Worm (Caenorhabditis elegans): ENCODE measurements around the gene srh-37.

srh-37 gene

DNA sequence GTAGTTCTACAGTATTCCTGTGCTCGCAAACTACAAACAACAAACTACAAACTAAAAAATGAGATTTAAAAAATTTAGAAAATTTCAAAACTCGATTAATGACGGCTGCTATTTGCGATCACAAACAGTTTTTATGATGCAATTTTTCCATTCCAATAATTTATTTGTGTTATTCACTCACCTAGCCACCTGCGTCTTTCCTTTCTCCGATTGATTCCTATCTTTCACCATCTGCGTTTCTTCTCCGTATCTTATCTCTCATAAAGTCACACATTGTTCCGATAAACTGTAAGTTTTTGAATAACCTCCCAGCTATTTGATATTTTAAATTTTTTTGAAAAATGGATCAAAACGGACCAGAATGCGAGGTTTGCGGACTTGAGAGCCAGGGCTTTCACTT lies 21.9 kb upstream of the srh-37 start, which contains the start of gene nhr-132:
Gene nhr-132, plus strand, starts transcription at position 271 of the 400 bp plus-strand sequence.
- peak; percentile 25 for TF ChIP-seq mes-2 (tag; optimal IDR thresholded peaks at IDR 0.05; ENCODE audit: poor library complexity, severe bottlenecking)
- TF ChIP-seq zip-2 (tag; optimal IDR thresholded peaks at IDR 0.05): peak; percentile 0
- peak; percentile 74 for TF ChIP-seq dve-1 (tag; optimal IDR thresholded peaks at IDR 0.05; ENCODE audit: insufficient read depth)
- 0 out of 2 replicates have a peak, but pooled peaks have one; percentile 8 for TF ChIP-seq lin-1 (GFP tag; IDR thresholded peaks at IDR 0.05)
- TF ChIP-seq lin-13 (GFP tag; optimal IDR thresholded peaks at IDR 0.05): no peak
- peak; percentile 77 for TF ChIP-seq nhr-28 (tag; optimal IDR thresholded peaks at IDR 0.05)
- peak; percentile 70 for TF ChIP-seq php-3 (GFP tag; IDR thresholded peaks at IDR 0.05)
- TF ChIP-seq pha-4 (GFP tag; IDR thresholded peaks at IDR 0.05): no peak
- no peak for TF ChIP-seq pha-4 (tag; optimal IDR thresholded peaks at IDR 0.05)
- TF ChIP-seq ztf-7 (tag; optimal IDR thresholded peaks at IDR 0.05): peak; percentile 43
- TF ChIP-seq lsy-2 (tag; optimal IDR thresholded peaks at IDR 0.05): peak in 1 of 2 experiments; percentile 55
- peak; percentile 67 for TF ChIP-seq hlh-11 (tag; optimal IDR thresholded peaks at IDR 0.05)
- TF ChIP-seq jun-1 (tag; optimal IDR thresholded peaks at IDR 0.05): no peak
- peak; percentile 8 for TF ChIP-seq nhr-77 (tag; optimal IDR thresholded peaks at IDR 0.05)
- peak; percentile 64 for TF ChIP-seq nhr-102 (tag; optimal IDR thresholded peaks at IDR 0.05)
- TF ChIP-seq dmd-6 (GFP tag; IDR thresholded peaks at IDR 0.05): peak; percentile 61
- no peak for TF ChIP-seq ces-1 (GFP tag; optimal IDR thresholded peaks at IDR 0.05)
- no peak for TF ChIP-seq ceh-44 (GFP tag; IDR thresholded peaks at IDR 0.05)
- no peak for TF ChIP-seq nhr-42 (GFP tag; IDR thresholded peaks at IDR 0.05)
- peak in 1 of 2 experiments; percentile 25 for TF ChIP-seq mdl-1 (tag; optimal IDR thresholded peaks at IDR 0.05)
- no peak for TF ChIP-seq daf-16 (GFP tag; optimal IDR thresholded peaks at IDR 0.05)
- TF ChIP-seq daf-16 (tag; optimal IDR thresholded peaks at IDR 0.05): peak; percentile 80
- no peak for TF ChIP-seq zfp-2 (tag; optimal IDR thresholded peaks at IDR 0.05)
- TF ChIP-seq duxl-1 (tag; optimal IDR thresholded peaks at IDR 0.05; ENCODE audit: poor library complexity): peak; percentile 34
- no peak for TF ChIP-seq dmd-9 (GFP tag; IDR thresholded peaks at IDR 0.05)
- TF ChIP-seq hlh-30 (tag; optimal IDR thresholded peaks at IDR 0.05; ENCODE audit: insufficient read depth): peak; percentile 43
- TF ChIP-seq mxl-2 (GFP tag; conservative IDR thresholded peaks at IDR 0.05): no peak
- TF ChIP-seq mep-1 (tag; optimal IDR thresholded peaks at IDR 0.05): peak; percentile 23
- no peak for TF ChIP-seq F26F4.8 (GFP tag; conservative IDR thresholded peaks at IDR 0.05)
- TF ChIP-seq unc-39 (tag; optimal IDR thresholded peaks at IDR 0.05): no peak
- no peak for TF ChIP-seq nhr-237 (tag; optimal IDR thresholded peaks at IDR 0.05)
- no peak for TF ChIP-seq nhr-10 (tag; optimal IDR thresholded peaks at IDR 0.05)

DNA sequence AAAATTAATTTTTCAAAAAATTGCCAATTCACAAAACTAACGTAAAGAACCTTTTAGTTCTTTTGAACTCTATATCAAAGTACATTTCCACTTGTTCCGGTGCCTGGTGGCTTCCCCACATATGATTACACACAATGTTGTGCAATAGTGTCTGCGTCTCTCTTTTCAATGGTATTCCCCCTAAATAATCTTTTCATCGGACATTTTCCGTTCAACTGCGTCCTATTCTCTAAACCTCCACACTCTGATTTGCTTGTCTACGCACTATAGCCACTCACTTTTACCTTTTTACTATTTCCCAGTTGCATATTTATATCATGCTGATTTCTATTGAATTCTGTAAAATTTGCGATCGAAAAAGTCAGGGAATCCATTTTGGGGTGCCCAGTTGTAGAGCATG lies 19.7 kb upstream of the srh-37 start, which contains the start of gene nhr-58:
Gene nhr-58, plus strand, starts transcription at position 214 of the 400 bp plus-strand sequence.
- TF ChIP-seq Y105C5A.15 (GFP tag; IDR thresholded peaks at IDR 0.05) (no peak), set-16 (GFP tag; IDR thresholded peaks at IDR 0.05) (no peak), F10B5.3 (tag; optimal IDR thresholded peaks at IDR 0.05) (no peak), F37D6.2 (tag; optimal IDR thresholded peaks at IDR 0.05) (no peak), nhr-77 (tag; optimal IDR thresholded peaks at IDR 0.05) (peak; percentile 92), egl-43 (GFP tag; IDR thresholded peaks at IDR 0.05) (no peak), Y48G9A.11 (GFP tag; IDR thresholded peaks at IDR 0.05) (no peak), nhr-48 (tag; optimal IDR thresholded peaks at IDR 0.05) (peak; percentile 94), mep-1 (tag; optimal IDR thresholded peaks at IDR 0.05) (no peak), hif-1 (tag; optimal IDR thresholded peaks at IDR 0.05) (peak in 1 of 2 experiments; percentile 42), lin-38 (GFP tag; IDR thresholded peaks at IDR 0.05) (no peak), T26A8.4 (GFP tag; IDR thresholded peaks at IDR 0.05) (no peak), saeg-2 (GFP tag; IDR thresholded peaks at IDR 0.05) (no peak), fos-1 (tag; optimal IDR thresholded peaks at IDR 0.05) (no peak), arid-1 (GFP tag; conservative IDR thresholded peaks at IDR 0.05) (no peak), daf-19 (GFP tag; conservative IDR thresholded peaks at IDR 0.05) (no peak), ctbp-1 (GFP tag; IDR thresholded peaks at IDR 0.05) (no peak), hmg-1.1 (GFP tag; IDR thresholded peaks at IDR 0.05) (0 out of 2 replicates have a peak, but pooled peaks have one; percentile 28), spr-1 (tag; optimal IDR thresholded peaks at IDR 0.05) (no peak), daf-12 (tag; optimal IDR thresholded peaks at IDR 0.05) (no peak), ceh-82 (tag; optimal IDR thresholded peaks at IDR 0.05) (no peak), nhr-111 (GFP tag; optimal IDR thresholded peaks at IDR 0.05) (no peak), gei-8 (GFP tag; optimal IDR thresholded peaks at IDR 0.05) (no peak)
